Fruit fly (Drosophila melanogaster) Kc167 (cell line): ENCODE data around the gene CG10561.

Experiments
- Myc ChIP-seq: fragments of >200 bp; optimal IDR thresholded peaks from 2 replicates; lab custom pipeline; 2017; ENCODE audit warnings: missing external identifiers
- Sin3A ChIP-seq: fragments of >200 bp; optimal IDR thresholded peaks from 2 replicates; lab custom pipeline; 2018; ENCODE audit warnings: missing external identifiers
- h ChIP-seq: fragments of >200 bp; optimal IDR thresholded peaks from 3 replicates; lab custom pipeline; 2018; ENCODE audit warnings: missing external identifiers
- insv ChIP-seq: fragments of >200 bp; optimal IDR thresholded peaks from 3 replicates; lab custom pipeline; 2018; ENCODE audit warnings: missing external identifiers
- psq ChIP-seq: fragments of >200 bp; optimal IDR thresholded peaks from 2 replicates; lab custom pipeline; 2017; ENCODE audit warnings: missing external identifiers
- ttk ChIP-seq: sonication (Bioruptor generic); optimal IDR thresholded peaks from 2 replicates; lab custom pipeline; 2017; ENCODE audit warnings: missing external identifiers

Gene CG10561

DNA sequence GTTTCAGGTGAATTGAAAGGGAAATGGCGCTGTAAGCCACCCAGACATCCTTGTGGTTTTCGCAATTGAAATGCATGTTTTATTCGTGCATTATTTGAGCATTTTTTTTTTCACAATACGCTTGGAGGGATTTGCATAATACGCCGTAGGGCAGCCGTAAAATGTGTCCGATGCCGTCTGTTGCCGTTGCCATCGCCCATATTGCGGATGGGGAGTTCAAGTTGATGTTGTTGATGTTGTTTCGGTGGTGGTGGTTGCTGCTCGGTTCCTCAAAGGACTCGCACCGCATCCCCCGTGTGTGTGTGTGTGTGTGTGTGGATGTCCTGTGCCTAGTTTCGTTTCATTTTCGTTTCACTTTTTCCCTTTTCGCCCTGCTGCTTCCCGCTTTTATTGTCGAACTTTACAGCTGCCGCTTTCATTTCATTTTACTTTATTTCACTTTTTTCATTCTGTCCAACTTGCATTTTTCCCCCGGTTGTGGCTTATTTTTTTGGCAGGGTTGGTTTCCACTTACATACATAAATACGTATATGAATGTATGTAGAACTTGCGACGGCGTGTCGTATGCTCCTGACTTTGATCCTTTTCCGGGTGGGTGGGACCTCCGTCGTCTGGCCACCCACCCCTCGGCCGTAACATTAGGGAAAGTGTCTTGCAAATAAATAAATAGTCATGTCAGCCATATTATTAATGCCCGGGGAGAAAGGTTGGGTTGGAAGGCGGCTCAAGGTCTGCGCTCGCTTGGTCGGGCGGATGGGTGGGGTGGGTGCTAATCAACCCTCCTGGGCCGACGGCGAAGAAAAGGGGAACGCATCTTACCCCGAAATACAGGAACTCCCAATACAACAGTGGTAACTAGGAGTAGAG is 23.5 kb downstream of the CG10561 start:
- TF ChIP-seq h (lab: Kevin White, UChicago) (no peak), ttk (lab: Kevin White, UChicago) (no peak), Myc (no peak), Sin3A (lab: Kevin White, UChicago) (no peak), insv (lab: Kevin White, UChicago) (no peak), psq (lab: Kevin White, UChicago) (no peak)

DNA sequence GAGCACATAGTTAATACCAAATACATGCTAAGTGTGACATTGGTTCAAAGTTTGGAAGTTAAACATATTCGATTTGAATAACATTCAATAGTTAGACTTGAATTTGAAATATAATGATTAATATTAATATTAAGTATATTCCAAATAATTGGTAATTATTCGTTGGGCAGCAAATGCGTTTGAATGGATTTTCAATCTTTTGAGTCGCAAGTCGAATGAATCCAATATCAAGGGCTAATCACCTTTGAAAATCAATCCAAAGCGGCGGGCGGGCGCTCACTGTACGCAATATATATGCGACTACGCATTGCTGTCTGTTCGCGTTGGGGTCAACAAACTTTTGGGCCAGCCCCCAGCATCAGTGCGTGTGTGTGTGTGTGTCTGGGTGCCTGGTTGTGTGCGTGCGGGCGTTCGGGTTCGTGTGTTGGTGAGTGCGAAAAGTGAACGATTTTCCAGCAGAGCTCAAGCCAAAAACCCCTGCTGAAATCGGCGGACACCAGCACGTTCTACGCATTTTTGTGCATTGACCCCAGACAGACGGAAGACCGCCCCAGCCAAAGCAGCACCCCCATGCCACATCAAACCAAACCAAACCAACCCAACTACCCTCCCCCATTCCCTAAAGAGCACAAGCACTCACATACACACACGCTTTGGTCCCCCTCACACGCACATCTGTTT is 24.3 kb downstream of the CG10561 start:
- TF ChIP-seq h (lab: Kevin White, UChicago) (no peak), ttk (lab: Kevin White, UChicago) (no peak), Sin3A (lab: Kevin White, UChicago) (no peak), insv (lab: Kevin White, UChicago) (no peak), psq (lab: Kevin White, UChicago) (no peak), Myc (no peak)

DNA sequence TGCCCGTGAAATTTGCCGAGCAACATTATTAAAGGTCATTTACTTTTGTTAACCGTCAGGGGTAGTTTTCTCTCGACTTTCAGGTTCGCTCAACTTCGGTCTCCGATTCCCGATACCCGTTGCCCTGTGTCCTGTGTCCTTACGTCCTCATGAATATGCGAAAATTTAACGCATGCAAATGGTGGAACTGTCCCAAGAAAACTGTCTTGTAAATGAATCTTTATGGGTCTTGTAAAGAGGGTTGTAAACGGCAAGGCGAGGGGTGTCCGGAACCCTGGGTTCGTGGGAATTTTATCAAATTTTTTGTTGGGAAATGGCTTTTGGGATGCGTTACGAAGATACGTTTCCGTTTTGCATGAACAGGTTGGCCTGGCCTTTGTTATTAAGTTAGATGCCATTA is 25.6 kb downstream of the CG10561 start:
- no peak for TF ChIP-seq Sin3A (lab: Kevin White, UChicago)
- TF ChIP-seq insv (lab: Kevin White, UChicago): no peak
- no peak for TF ChIP-seq h (lab: Kevin White, UChicago)
- TF ChIP-seq ttk (lab: Kevin White, UChicago): no peak

DNA sequence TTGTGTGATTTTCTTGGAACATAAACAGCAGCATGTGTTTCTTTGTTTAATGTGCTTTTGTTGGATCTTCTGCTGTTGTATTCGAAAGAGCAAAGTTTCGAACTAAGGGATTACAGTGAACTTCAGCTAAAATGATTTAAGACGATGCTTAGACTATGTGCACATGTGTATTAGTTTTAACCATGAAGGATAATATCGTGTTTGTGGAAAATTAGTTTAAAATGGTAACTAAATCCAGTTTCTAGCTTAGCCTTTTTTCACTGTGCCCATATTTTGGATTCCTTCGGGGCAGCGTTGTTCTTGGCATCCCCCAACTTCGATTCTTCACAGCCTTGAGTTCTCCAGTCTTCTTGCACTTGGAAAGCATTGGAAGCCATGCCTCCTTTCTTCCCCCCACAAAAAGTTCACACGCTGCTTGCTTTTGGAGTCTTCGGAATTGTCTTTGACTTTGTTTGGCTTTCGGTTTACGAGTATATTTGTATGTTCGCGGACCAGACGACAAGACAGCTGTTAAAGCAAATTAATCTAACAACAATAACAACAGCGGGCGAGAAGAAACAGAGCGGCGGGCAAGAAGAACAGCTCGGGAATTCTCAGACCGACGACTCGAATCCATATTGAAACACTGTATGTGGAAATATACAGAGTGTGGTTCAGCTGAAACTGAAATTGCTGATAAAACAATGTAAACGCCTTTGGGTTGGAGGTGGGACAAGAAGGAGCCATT is 26.2 kb downstream of the CG10561 start:
- TF ChIP-seq Sin3A (lab: Kevin White, UChicago): no peak
- TF ChIP-seq ttk (lab: Kevin White, UChicago): no peak
- no peak for TF ChIP-seq Myc
- TF ChIP-seq psq (lab: Kevin White, UChicago): no peak
- no peak for TF ChIP-seq insv (lab: Kevin White, UChicago)
- no peak for TF ChIP-seq h (lab: Kevin White, UChicago)

DNA sequence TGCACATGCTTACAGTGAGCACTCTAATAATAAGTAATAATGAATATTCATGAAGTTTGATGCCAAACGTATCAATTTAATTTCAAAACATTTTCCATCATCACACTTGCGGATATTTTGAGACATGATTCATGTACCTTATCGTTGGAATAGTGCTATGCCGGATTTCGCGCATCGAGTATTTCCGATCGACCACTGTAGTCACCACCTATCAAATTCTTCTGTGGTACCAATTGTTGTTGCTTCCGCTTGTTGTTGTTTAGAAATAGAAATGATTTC is 26.7 kb downstream of the CG10561 start:
- TF ChIP-seq insv (lab: Kevin White, UChicago) (no peak), ttk (lab: Kevin White, UChicago) (no peak), Sin3A (lab: Kevin White, UChicago) (no peak)

DNA sequence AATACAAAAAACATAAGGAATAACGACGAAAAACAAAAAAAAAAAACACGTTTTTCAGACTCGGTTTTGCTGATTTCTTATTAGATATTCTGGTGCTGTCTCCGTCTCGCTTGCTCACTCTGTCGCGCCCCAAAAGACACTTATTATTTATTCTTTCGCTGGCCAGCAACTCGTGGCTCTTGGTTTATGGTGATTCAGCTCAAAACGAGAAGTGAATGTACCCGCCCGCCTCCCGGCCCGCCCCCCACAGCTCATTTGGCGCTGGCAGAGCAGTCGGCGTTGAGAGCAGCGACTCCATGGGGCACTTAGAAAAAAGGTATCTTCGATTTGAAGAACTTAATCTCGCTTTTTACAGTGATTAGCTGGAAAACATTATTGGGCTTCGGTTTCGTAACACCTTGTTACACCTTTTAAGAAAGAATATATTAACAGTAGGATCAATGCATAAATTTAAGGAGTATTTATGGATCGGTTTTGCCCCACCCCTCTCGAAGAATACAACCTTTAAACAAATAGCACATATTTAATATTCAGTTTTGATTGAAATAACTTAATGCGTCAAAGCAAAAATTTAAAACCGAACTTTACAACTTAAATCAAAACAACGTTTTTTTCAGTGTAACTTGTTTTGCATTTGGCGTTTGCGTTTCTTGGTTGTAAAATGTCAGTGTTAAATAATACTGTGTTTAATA is 27.4 kb downstream of the CG10561 start:
- TF ChIP-seq psq (lab: Kevin White, UChicago): no peak
- TF ChIP-seq insv (lab: Kevin White, UChicago): no peak
- no peak for TF ChIP-seq ttk (lab: Kevin White, UChicago)
- TF ChIP-seq h (lab: Kevin White, UChicago): no peak
- TF ChIP-seq Myc: no peak
- TF ChIP-seq Sin3A (lab: Kevin White, UChicago): no peak

DNA sequence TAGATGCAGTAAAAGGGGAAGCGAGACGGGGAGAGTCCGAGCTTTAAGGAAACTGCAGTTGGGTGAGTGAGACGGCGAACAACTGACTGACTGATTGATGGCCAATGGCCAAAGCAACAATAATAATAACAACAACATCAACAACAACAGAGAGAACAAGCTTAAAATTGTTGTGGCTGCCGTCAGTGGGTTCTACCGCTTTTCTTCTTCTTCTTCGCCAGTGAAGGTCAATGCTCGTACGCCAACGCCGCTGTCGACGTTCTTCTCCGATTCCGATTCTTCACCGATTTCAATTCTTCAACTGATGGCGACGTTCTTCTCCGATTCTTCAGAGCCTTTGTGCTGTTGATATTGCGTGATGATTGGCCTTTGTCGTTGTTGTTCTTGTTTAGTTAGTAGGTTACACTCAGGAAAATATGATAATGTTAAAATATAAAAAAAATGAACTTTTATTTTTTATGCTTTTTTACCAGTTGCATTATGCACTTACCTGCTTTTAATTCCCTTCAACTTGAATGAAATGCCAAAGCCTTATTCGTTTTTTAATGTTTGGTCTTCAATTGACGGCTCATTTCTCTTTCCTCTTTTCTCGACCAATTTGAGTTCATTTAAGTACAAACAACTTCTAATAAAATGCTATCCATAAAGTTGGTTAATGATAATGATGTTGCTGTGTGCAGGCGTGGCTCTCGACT is 28.1 kb downstream of the CG10561 start:
- no peak for TF ChIP-seq ttk (lab: Kevin White, UChicago)
- TF ChIP-seq Sin3A (lab: Kevin White, UChicago): no peak
- no peak for TF ChIP-seq insv (lab: Kevin White, UChicago)

DNA sequence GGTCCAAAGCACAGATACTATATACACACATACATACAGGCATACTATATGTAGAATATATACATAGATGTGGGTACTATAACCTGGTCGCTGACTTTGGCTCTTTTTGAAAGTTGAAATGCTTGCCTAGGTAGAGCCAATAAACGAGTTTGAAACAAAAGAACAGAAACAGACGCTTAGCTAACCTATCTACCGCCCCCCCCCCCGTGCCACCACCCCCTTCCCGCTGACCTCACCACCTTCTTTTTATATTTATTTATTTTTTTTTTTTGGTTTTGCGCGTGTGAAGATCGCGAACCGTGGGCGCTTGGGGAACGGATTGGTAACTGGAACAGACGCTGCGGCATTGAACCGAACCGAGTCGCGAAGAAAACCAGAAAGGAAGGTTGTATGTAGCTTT is 29.9 kb downstream of the CG10561 start:
- TF ChIP-seq Sin3A (lab: Kevin White, UChicago) (no peak), insv (lab: Kevin White, UChicago) (no peak), h (lab: Kevin White, UChicago) (no peak), ttk (lab: Kevin White, UChicago) (no peak), psq (lab: Kevin White, UChicago) (no peak), Myc (no peak)

DNA sequence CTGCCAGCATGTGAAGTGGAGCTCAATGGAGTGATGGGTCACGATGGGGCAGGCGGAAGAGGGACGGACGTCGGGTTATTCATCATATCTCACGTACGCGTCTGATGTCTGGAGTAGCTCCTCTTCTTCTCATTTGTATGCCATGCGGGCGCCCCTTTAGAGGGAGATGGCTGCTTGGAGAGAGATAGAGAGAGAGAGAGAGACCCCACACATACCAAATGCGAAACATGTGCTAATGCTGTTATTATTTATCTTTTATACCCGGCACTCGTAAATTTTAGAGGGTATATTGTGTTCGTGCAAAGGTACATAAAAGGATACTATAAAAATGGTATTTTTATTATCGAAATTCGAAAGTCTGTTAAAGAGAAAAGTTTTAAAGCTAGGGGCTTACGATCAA is 31.8 kb downstream of the CG10561 start:
- TF ChIP-seq psq (lab: Kevin White, UChicago) (no peak), ttk (lab: Kevin White, UChicago) (no peak), Myc (no peak)

DNA sequence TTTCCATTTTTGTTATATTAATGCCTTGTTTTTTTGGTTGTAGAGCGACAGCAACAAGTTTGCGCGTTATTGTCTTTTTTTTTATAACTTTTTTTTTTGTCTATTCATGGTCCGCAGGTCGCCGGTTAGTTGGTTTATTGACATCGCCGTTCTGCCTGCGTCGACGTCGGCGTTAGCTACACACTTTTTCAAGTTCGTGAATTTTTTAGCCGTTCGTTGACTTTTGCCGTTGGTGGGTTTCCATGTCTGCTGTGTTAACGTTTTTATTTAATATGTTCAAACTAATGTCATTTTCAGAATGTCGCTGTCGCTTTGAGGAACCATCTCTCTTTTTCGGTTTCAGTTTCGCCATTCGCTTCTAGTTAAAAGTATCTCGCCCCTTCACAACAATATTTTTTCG is 32.4 kb downstream of the CG10561 start:
- no peak for TF ChIP-seq insv (lab: Kevin White, UChicago)
- TF ChIP-seq Myc: no peak
- no peak for TF ChIP-seq h (lab: Kevin White, UChicago)
- TF ChIP-seq ttk (lab: Kevin White, UChicago): no peak

DNA sequence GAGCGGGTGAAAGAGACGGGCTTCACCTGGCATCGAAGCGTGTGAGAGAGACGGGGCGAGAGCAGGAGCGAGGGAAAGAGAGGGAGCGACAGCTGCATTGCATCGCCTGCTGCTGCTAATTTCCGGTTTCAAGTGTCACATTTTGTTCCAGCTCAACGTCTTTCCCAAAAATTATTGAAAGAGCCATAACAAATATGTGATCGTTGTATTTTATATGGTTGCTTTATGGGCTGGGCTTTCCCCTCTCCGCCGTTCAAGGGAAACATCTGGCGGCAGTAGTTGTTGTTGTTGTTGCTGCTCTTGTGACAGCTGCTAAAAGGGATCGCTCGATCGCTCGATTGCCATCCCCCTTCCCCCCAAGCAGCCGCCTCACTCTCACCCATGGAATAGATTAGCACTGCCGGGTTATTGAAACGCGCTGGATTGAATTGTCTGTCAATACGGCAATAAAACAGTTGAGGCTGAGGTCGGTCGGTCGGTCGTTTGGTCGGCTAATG is 40.7 kb downstream of the CG10561 start:
- TF ChIP-seq h (lab: Kevin White, UChicago) (no peak), psq (lab: Kevin White, UChicago) (no peak), ttk (lab: Kevin White, UChicago) (no peak), insv (lab: Kevin White, UChicago) (no peak), Sin3A (lab: Kevin White, UChicago) (no peak), Myc (no peak)
